Worm (Caenorhabditis elegans) whole organism, L2 larva: ENCODE measurements around the gene srx-42.
A peak's percentile ranks its signal among the peaks of the same experiment; 100 is the strongest.

Experiments
- ama-1 ChIP-seq: fragments of 150-350 bp; optimal IDR thresholded peaks from 2 replicates; lab custom pipeline; 2018; ENCODE audit warnings: inconsistent platforms
- ceh-16 ChIP-seq: fragments of 150-350 bp; optimal IDR thresholded peaks from 2 replicates; lab custom pipeline; 2014; ENCODE audit warnings: missing biosample characterization, missing genetic modification characterization
- egl-27 ChIP-seq: sonication (generic microtip); optimal IDR thresholded peaks from 3 replicates; lab custom pipeline; 2017; ENCODE audit warnings: missing biosample characterization, missing genetic modification reagents, missing genetic modification characterization
- lin-11 ChIP-seq: fragments of 150-350 bp; sonication (generic microtip); optimal IDR thresholded peaks from 2 replicates; lab custom pipeline; 2014; ENCODE audit warnings: missing biosample characterization, missing genetic modification characterization, inconsistent platforms, mixed read lengths
- mdl-1 ChIP-seq, 2 experiments: fragments of 150-350 bp in 1 of 2; sonication (generic microtip) in 1 of 2; optimal IDR thresholded peaks; 2 replicates each; lab custom pipeline; 2017; ENCODE audit warnings: missing biosample characterization in 2 of 2, missing genetic modification characterization in 2 of 2
- nhr-12 ChIP-seq: fragments of 150-350 bp; optimal IDR thresholded peaks from 2 replicates; lab custom pipeline; 2014; ENCODE audit warnings: missing biosample characterization, missing genetic modification characterization
- nhr-237 ChIP-seq: fragments of 150-350 bp; optimal IDR thresholded peaks from 2 replicates; lab custom pipeline; 2014; ENCODE audit warnings: missing biosample characterization, missing genetic modification characterization
- nhr-6 ChIP-seq: fragments of 150-350 bp; optimal IDR thresholded peaks from 2 replicates; lab custom pipeline; 2014; ENCODE audit warnings: missing biosample characterization, missing genetic modification characterization
- nhr-77 ChIP-seq: fragments of 150-350 bp; optimal IDR thresholded peaks from 2 replicates; lab custom pipeline; 2014; ENCODE audit warnings: missing biosample characterization, missing genetic modification characterization
- skn-1 ChIP-seq: sonication (generic microtip); optimal IDR thresholded peaks from 2 replicates; lab custom pipeline; 2017; ENCODE audit warnings: missing biosample characterization, missing genetic modification characterization
- snpc-4 ChIP-seq: fragments of 150-350 bp; optimal IDR thresholded peaks from 2 replicates; lab custom pipeline; 2014; ENCODE audit warnings: missing biosample characterization, missing genetic modification characterization
- unc-62 ChIP-seq: fragments of 150-350 bp; optimal IDR thresholded peaks from 2 replicates; lab custom pipeline; 2014; ENCODE audit warnings: missing biosample characterization, missing genetic modification reagents, missing genetic modification characterization
- ztf-11 ChIP-seq: sonication (generic microtip); optimal IDR thresholded peaks from 2 replicates; lab custom pipeline; 2017; ENCODE audit warnings: missing biosample characterization, missing genetic modification characterization
- ztf-4 ChIP-seq: fragments of 150-350 bp; optimal IDR thresholded peaks from 2 replicates; lab custom pipeline; 2014; ENCODE audit warnings: missing biosample characterization, missing genetic modification characterization

ce11 chrV:13908120-13908915 lies 12.5 kb upstream of the srx-42 start:
- no peak for TF ChIP-seq unc-62
- TF ChIP-seq nhr-237 (tag; lab: Kevin White, UChicago): no peak
- no peak for TF ChIP-seq nhr-6
- no peak for TF ChIP-seq ceh-16 (tag; lab: Kevin White, UChicago)
- TF ChIP-seq snpc-4: no peak
- peak; percentile 66 for TF ChIP-seq ztf-4 (tag; lab: Kevin White, UChicago)
- no peak for TF ChIP-seq skn-1 (tag; lab: Kevin White, UChicago)
- no peak for TF ChIP-seq nhr-77
- peak; percentile 92 for TF ChIP-seq ama-1 (lab: Kevin White, UChicago)
- TF ChIP-seq ztf-11: no peak
- TF ChIP-seq mdl-1 (tag; optimal IDR thresholded peaks at IDR 0.05; lab: Kevin White, UChicago): no peak
- TF ChIP-seq nhr-12 (tag; lab: Kevin White, UChicago): no peak
- no peak for TF ChIP-seq egl-27 (tag; lab: Kevin White, UChicago)
- TF ChIP-seq lin-11: no peak
